Worm (Caenorhabditis elegans) whole organism, midembryonic: ENCODE measurements around the gene F01G4.4.

ENCODE experiments used
- flt-1 ChIP-seq: fragments of 200-800 bp; sonication (Bioruptor generic); IDR thresholded peaks from 2 replicates; pipeline ENCODE4 v1.3.6; 2022; ENCODE audit warnings: missing genetic modification characterization, missing compliant biosample characterization
- med-1 ChIP-seq: sonication (generic microtip); optimal IDR thresholded peaks from 2 replicates; lab custom pipeline; 2017; ENCODE audit warnings: missing genetic modification characterization, mild to moderate bottlenecking, missing compliant biosample characterization, antibody characterized with exemption, missing genetic modification reagents; ENCODE audit not compliant: insufficient read depth
- tab-1 ChIP-seq: fragments of 200-800 bp; sonication (Bioruptor generic); IDR thresholded peaks from 2 replicates; pipeline ENCODE4 v1.3.6; 2022; ENCODE audit warnings: missing genetic modification characterization, missing compliant biosample characterization
- ztf-29 ChIP-seq: fragments of 200-800 bp; sonication (Bioruptor generic); IDR thresholded peaks from 2 replicates; pipeline ENCODE4 v1.3.6; 2022; ENCODE audit warnings: missing genetic modification reagents, missing genetic modification characterization, missing compliant biosample characterization

- no peak for TF ChIP-seq flt-1 (GFP tag; lab: Robert Waterston, UW)
- TF ChIP-seq med-1 (GFP tag; lab: Kevin White, UChicago) = no peak
- TF ChIP-seq ztf-29 (GFP tag; lab: Robert Waterston, UW) = no peak
- no peak for TF ChIP-seq tab-1 (GFP tag; lab: Robert Waterston, UW)
Observed at ce11 chrIV:11162451-11162850, 19.3 kb downstream of the F01G4.4 start, which contains the start of gene fbxb-9.
